Worm (Caenorhabditis elegans) whole organism, L3 larva: ENCODE measurements around the gene F40A3.6.

Experiments used
- ZK546.5 ChIP-seq: sonication (generic microtip); optimal IDR thresholded peaks from 2 replicates; lab custom pipeline; 2017; ENCODE audit warnings: missing biosample characterization, missing genetic modification characterization
- aly-2 ChIP-seq: fragments of 150-350 bp; optimal IDR thresholded peaks from 2 replicates; lab custom pipeline; 2014; ENCODE audit warnings: missing biosample characterization, missing genetic modification characterization
- ama-1 ChIP-seq: fragments of 150-350 bp; optimal IDR thresholded peaks from 2 replicates; lab custom pipeline; 2018
- ceh-16 ChIP-seq: sonication (generic microtip); optimal IDR thresholded peaks from 2 replicates; lab custom pipeline; 2017; ENCODE audit warnings: missing biosample characterization, missing genetic modification characterization
- ceh-28 ChIP-seq: fragments of 150-350 bp; optimal IDR thresholded peaks from 2 replicates; lab custom pipeline; 2014; ENCODE audit warnings: missing biosample characterization, missing genetic modification reagents, missing genetic modification characterization
- egl-5 ChIP-seq: fragments of 150-350 bp; optimal IDR thresholded peaks from 2 replicates; lab custom pipeline; 2017; ENCODE audit warnings: missing biosample characterization, missing genetic modification reagents, missing genetic modification characterization, inconsistent platforms
- elt-1 ChIP-seq: fragments of 150-350 bp; optimal IDR thresholded peaks from 2 replicates; lab custom pipeline; 2014; ENCODE audit warnings: missing biosample characterization, missing genetic modification characterization
- elt-2 ChIP-seq: sonication (generic microtip); optimal IDR thresholded peaks from 2 replicates; lab custom pipeline; 2016; ENCODE audit warnings: missing genetic modification reagents, mild to moderate bottlenecking, missing genetic modification characterization, missing compliant biosample characterization
- elt-3 ChIP-seq, 3 experiments: fragments of 150-350 bp in 1 of 3; sonication (generic microtip) in 2 of 3; optimal IDR thresholded peaks; 2 replicates in 2 of 3; 4 replicates in 1 of 3; lab custom pipeline; 2014 to 2017; ENCODE audit warnings: missing biosample characterization in 3 of 3, missing genetic modification characterization in 3 of 3
- eor-1 ChIP-seq, 2 experiments: fragments of 150-350 bp; optimal IDR thresholded peaks; 2 replicates each; lab custom pipeline; 2014 to 2018; ENCODE audit warnings: missing biosample characterization in 2 of 2, missing genetic modification characterization in 2 of 2
- fkh-2 ChIP-seq: fragments of 150-350 bp; optimal IDR thresholded peaks from 2 replicates; lab custom pipeline; 2014; ENCODE audit warnings: missing biosample characterization, missing genetic modification reagents, missing genetic modification characterization
- fos-1 ChIP-seq: fragments of 150-350 bp; optimal IDR thresholded peaks from 2 replicates; lab custom pipeline; 2014; ENCODE audit warnings: missing biosample characterization, missing genetic modification characterization
- hmg-11 ChIP-seq: sonication (generic microtip); optimal IDR thresholded peaks from 2 replicates; lab custom pipeline; 2016; ENCODE audit warnings: missing genetic modification characterization, missing compliant biosample characterization
- jun-1 ChIP-seq: fragments of 150-350 bp; optimal IDR thresholded peaks from 2 replicates; lab custom pipeline; 2014; ENCODE audit warnings: missing biosample characterization, missing genetic modification reagents, missing genetic modification characterization
- lin-15B ChIP-seq: fragments of 150-350 bp; optimal IDR thresholded peaks from 2 replicates; lab custom pipeline; 2014; ENCODE audit warnings: missing biosample characterization, missing genetic modification characterization
- lin-39 ChIP-seq: fragments of 150-350 bp; optimal IDR thresholded peaks from 2 replicates; lab custom pipeline; 2018; ENCODE audit warnings: missing biosample characterization, missing genetic modification reagents, missing genetic modification characterization
- lsy-12 ChIP-seq: sonication (generic microtip); optimal IDR thresholded peaks from 2 replicates; lab custom pipeline; 2016; ENCODE audit warnings: mild to moderate bottlenecking, missing genetic modification characterization, missing compliant biosample characterization
- nfya-1 ChIP-seq: sonication (generic microtip); optimal IDR thresholded peaks from 2 replicates; lab custom pipeline; 2017; ENCODE audit warnings: missing genetic modification characterization, mild to moderate bottlenecking, missing compliant biosample characterization, antibody characterized with exemption, moderate library complexity; ENCODE audit not compliant: insufficient read depth
- nhr-11 ChIP-seq: fragments of 150-350 bp; optimal IDR thresholded peaks from 2 replicates; lab custom pipeline; 2014; ENCODE audit warnings: missing biosample characterization, missing genetic modification characterization
- nhr-12 ChIP-seq: fragments of 150-350 bp; optimal IDR thresholded peaks from 2 replicates; lab custom pipeline; 2014; ENCODE audit warnings: missing biosample characterization, missing genetic modification characterization
- nhr-23 ChIP-seq: fragments of 150-350 bp; optimal IDR thresholded peaks from 2 replicates; lab custom pipeline; 2014; ENCODE audit warnings: missing biosample characterization, missing genetic modification reagents, missing genetic modification characterization
- nhr-237 ChIP-seq: fragments of 150-350 bp; optimal IDR thresholded peaks from 2 replicates; lab custom pipeline; 2014; ENCODE audit warnings: missing biosample characterization, missing genetic modification characterization
- nhr-25 ChIP-seq: sonication (generic microtip); optimal IDR thresholded peaks from 2 replicates; lab custom pipeline; 2017; ENCODE audit warnings: missing biosample characterization, missing genetic modification characterization
- nhr-28 ChIP-seq: fragments of 150-350 bp; optimal IDR thresholded peaks from 2 replicates; lab custom pipeline; 2014; ENCODE audit warnings: missing biosample characterization, missing genetic modification characterization
- nhr-43 ChIP-seq: sonication (generic microtip); optimal IDR thresholded peaks from 2 replicates; lab custom pipeline; 2016; ENCODE audit warnings: mild to moderate bottlenecking, missing genetic modification characterization, missing compliant biosample characterization; ENCODE audit not compliant: poor library complexity, severe bottlenecking
- nhr-76 ChIP-seq: fragments of 150-350 bp; sonication (generic microtip); optimal IDR thresholded peaks from 5 replicates; lab custom pipeline; 2014; ENCODE audit warnings: missing biosample characterization, missing genetic modification characterization
- nhr-77 ChIP-seq: fragments of 150-350 bp; optimal IDR thresholded peaks from 2 replicates; lab custom pipeline; 2014; ENCODE audit warnings: missing biosample characterization, missing genetic modification characterization
- pha-4 ChIP-seq: fragments of 150-350 bp; optimal IDR thresholded peaks from 2 replicates; lab custom pipeline; 2014; ENCODE audit warnings: missing biosample characterization, missing genetic modification reagents, missing genetic modification characterization
- pqm-1 ChIP-seq: fragments of 150-350 bp; optimal IDR thresholded peaks from 2 replicates; lab custom pipeline; 2017; ENCODE audit warnings: missing biosample characterization, missing genetic modification characterization, inconsistent platforms
- sea-2 ChIP-seq: fragments of 150-350 bp; sonication (generic microtip); optimal IDR thresholded peaks from 4 replicates; lab custom pipeline; 2014; ENCODE audit warnings: missing biosample characterization, missing genetic modification reagents, missing genetic modification characterization
- skn-1 ChIP-seq: fragments of 150-350 bp; optimal IDR thresholded peaks from 2 replicates; lab custom pipeline; 2014; ENCODE audit warnings: missing biosample characterization, missing genetic modification characterization
- unc-39 ChIP-seq: sonication (generic microtip); optimal IDR thresholded peaks from 4 replicates; lab custom pipeline; 2017; ENCODE audit warnings: missing biosample characterization, missing genetic modification characterization
- unc-62 ChIP-seq: fragments of 150-350 bp; sonication (generic microtip); optimal IDR thresholded peaks from 4 replicates; lab custom pipeline; 2014; ENCODE audit warnings: missing biosample characterization, missing genetic modification reagents, missing genetic modification characterization
- zag-1 ChIP-seq: fragments of 150-350 bp; optimal IDR thresholded peaks from 2 replicates; lab custom pipeline; 2014; ENCODE audit warnings: missing biosample characterization, missing genetic modification characterization

Gene F40A3.6

ce11 chrV:7847687-7848086 is 46.0 kb downstream of the F40A3.6 start:
- TF ChIP-seq skn-1 (no peak), lsy-12 (tag; lab: Kevin White, UChicago) (no peak), pha-4 (tag; lab: Kevin White, UChicago) (peak; percentile 88), lin-39 (tag; lab: Kevin White, UChicago) (peak; percentile 32), ama-1 (lab: Kevin White, UChicago) (no peak), ZK546.5 (tag; lab: Kevin White, UChicago) (no peak), egl-5 (tag; lab: Kevin White, UChicago) (no peak), sea-2 (GFP tag; lab: Kevin White, UChicago) (no peak), aly-2 (tag; lab: Kevin White, UChicago) (no peak), unc-62 (GFP tag; lab: Kevin White, UChicago) (no peak), zag-1 (tag; lab: Kevin White, UChicago) (no peak)

ce11 chrV:7847170-7847569 is 46.5 kb downstream of the F40A3.6 start, which contains the start of gene memo-1:
TSS of gene memo-1 (minus strand) at chrV:7847171.
- TF ChIP-seq elt-1 (tag; lab: Kevin White, UChicago) (no peak), elt-3 (tag; optimal IDR thresholded peaks at IDR 0.05; lab: Kevin White, UChicago) (no peak), ceh-16 (tag; lab: Kevin White, UChicago) (no peak), eor-1 (tag; optimal IDR thresholded peaks at IDR 0.05; lab: Kevin White, UChicago) (no peak), elt-2 (tag; lab: Kevin White, UChicago) (no peak), nhr-43 (tag; lab: Kevin White, UChicago) (no peak), ceh-28 (tag; lab: Kevin White, UChicago) (no peak), lsy-12 (tag; lab: Kevin White, UChicago) (no peak), lin-39 (tag; lab: Kevin White, UChicago) (no peak), nhr-23 (no peak), fos-1 (no peak), hmg-11 (no peak), egl-5 (tag; lab: Kevin White, UChicago) (no peak), nhr-237 (no peak), nhr-11 (no peak), fkh-2 (tag; lab: Kevin White, UChicago) (no peak), unc-62 (GFP tag; lab: Kevin White, UChicago) (no peak)

- TF ChIP-seq nhr-28 (tag; lab: Kevin White, UChicago) (no peak), hmg-11 (no peak), nhr-12 (no peak), elt-3 (tag; optimal IDR thresholded peaks at IDR 0.05; lab: Kevin White, UChicago) (no peak), nhr-77 (no peak), elt-2 (tag; lab: Kevin White, UChicago) (no peak), skn-1 (no peak), nhr-43 (tag; lab: Kevin White, UChicago) (no peak), unc-39 (tag; lab: Kevin White, UChicago) (no peak), pqm-1 (tag; lab: Kevin White, UChicago) (no peak), lin-15B (no peak), nhr-25 (no peak), jun-1 (tag; lab: Kevin White, UChicago) (no peak), nhr-11 (no peak), nhr-76 (tag; lab: Kevin White, UChicago) (no peak), nfya-1 (no peak)
Observed at ce11 chrV:7842228-7842627, 51.4 kb downstream of the F40A3.6 start, which contains the start of gene grd-8. TSS of gene grd-8 (plus strand) at chrV:7842528.
